Worm (Caenorhabditis elegans): ENCODE results near the gene madf-1.

Gene madf-1

ce11 chrIV:854357-855269 is 22.9 kb upstream of the madf-1 start, which contains the start of the genes lem-4 and Y55F3BR.11 (continued):
- no peak for TF ChIP-seq nhr-11 (tag; optimal IDR thresholded peaks at IDR 0.05)
- no peak for TF ChIP-seq daf-16 (GFP tag; optimal IDR thresholded peaks at IDR 0.05)
- TF ChIP-seq daf-16 (tag; optimal IDR thresholded peaks at IDR 0.05): peak; percentile 44
- no peak for TF ChIP-seq Y5F2A.4 (GFP tag; optimal IDR thresholded peaks at IDR 0.05)
- no peak for TF ChIP-seq zip-11 (GFP tag; IDR thresholded peaks at IDR 0.05)
- TF ChIP-seq ztf-11 (tag; optimal IDR thresholded peaks at IDR 0.05): no peak
- peak in 1 of 2 experiments; percentile 71 for TF ChIP-seq lsy-2 (tag; optimal IDR thresholded peaks at IDR 0.05)
- peak; percentile 53 for TF ChIP-seq hlh-30 (tag; optimal IDR thresholded peaks at IDR 0.05; ENCODE audit: insufficient read depth)
- no peak for TF ChIP-seq lir-3 (tag; optimal IDR thresholded peaks at IDR 0.05)
- no peak for TF ChIP-seq spr-3 (GFP tag; optimal IDR thresholded peaks at IDR 0.05)
- TF ChIP-seq T26A8.4 (GFP tag; IDR thresholded peaks at IDR 0.05): no peak
- TF ChIP-seq zip-2 (tag; optimal IDR thresholded peaks at IDR 0.05): no peak
- peak; percentile 8 for TF ChIP-seq rbr-2 (tag; optimal IDR thresholded peaks at IDR 0.05)
- TF ChIP-seq ceh-28 (tag; optimal IDR thresholded peaks at IDR 0.05): no peak
- peak; percentile 24 for TF ChIP-seq dve-1 (tag; optimal IDR thresholded peaks at IDR 0.05; ENCODE audit: insufficient read depth)
- TF ChIP-seq daf-8 (GFP tag; IDR thresholded peaks at IDR 0.05): no peak
- TF ChIP-seq F44E2.7 (GFP tag; IDR thresholded peaks at IDR 0.05): no peak
- TF ChIP-seq lin-29 (GFP tag; IDR thresholded peaks at IDR 0.05): no peak
- TF ChIP-seq pha-4 (GFP tag; IDR thresholded peaks at IDR 0.05): no peak
- TF ChIP-seq pha-4 (tag; optimal IDR thresholded peaks at IDR 0.05): no peak
- TF ChIP-seq duxl-1 (tag; optimal IDR thresholded peaks at IDR 0.05; ENCODE audit: poor library complexity): no peak
- no peak for TF ChIP-seq vab-7 (GFP tag; IDR thresholded peaks at IDR 0.05)
- no peak for TF ChIP-seq aha-1 (tag)
- TF ChIP-seq ceh-20 (GFP tag; IDR thresholded peaks at IDR 0.05): no peak
- no peak for TF ChIP-seq unc-39 (tag; optimal IDR thresholded peaks at IDR 0.05)
- TF ChIP-seq lin-13 (GFP tag; optimal IDR thresholded peaks at IDR 0.05): no peak
- TF ChIP-seq nhr-77 (tag; optimal IDR thresholded peaks at IDR 0.05): no peak
- no peak for TF ChIP-seq dmd-6 (GFP tag; IDR thresholded peaks at IDR 0.05)
- TF ChIP-seq dmd-8 (GFP tag; IDR thresholded peaks at IDR 0.05): no peak
- TF ChIP-seq nhr-237 (tag; optimal IDR thresholded peaks at IDR 0.05): no peak
- no peak for TF ChIP-seq tag-97 (GFP tag; IDR thresholded peaks at IDR 0.05)
- TF ChIP-seq zfp-3 (GFP tag; conservative IDR thresholded peaks at IDR 0.05): no peak
- no peak for TF ChIP-seq fos-1 (tag; optimal IDR thresholded peaks at IDR 0.05)
- TF ChIP-seq spr-1 (tag; optimal IDR thresholded peaks at IDR 0.05): no peak

- peak; percentile 98 for TF ChIP-seq ceh-28 (tag; optimal IDR thresholded peaks at IDR 0.05)
These were observed 17.3 kb upstream of the madf-1 start for ce11 chrIV:848956-849355.

ce11 chrIV:848207-848606 is 16.5 kb upstream of the madf-1 start:
- peak; percentile 64 for TF ChIP-seq ceh-28 (tag; optimal IDR thresholded peaks at IDR 0.05)
- no peak for TF ChIP-seq ama-1 (optimal IDR thresholded peaks at IDR 0.05)
- TF ChIP-seq unc-62 (GFP tag; optimal IDR thresholded peaks at IDR 0.05 in 1 of 2): peak in 1 of 2 experiments; percentile 33
- TF ChIP-seq unc-62 (tag; optimal IDR thresholded peaks at IDR 0.05): no peak
- peak; percentile 12 for TF ChIP-seq aha-1 (tag)

- TF ChIP-seq ceh-20 (GFP tag; IDR thresholded peaks at IDR 0.05) (no peak), ama-1 (optimal IDR thresholded peaks at IDR 0.05) (no peak), R02D3.7 (tag; optimal IDR thresholded peaks at IDR 0.05) (no peak), daf-19 (GFP tag; conservative IDR thresholded peaks at IDR 0.05) (no peak), zfp-2 (tag; optimal IDR thresholded peaks at IDR 0.05) (no peak), pqm-1 (tag; optimal IDR thresholded peaks at IDR 0.05) (no peak), lin-29 (GFP tag; IDR thresholded peaks at IDR 0.05) (no peak)
These were observed 13.5 kb upstream of the madf-1 start, which contains the start of gene lgc-33 for ce11 chrIV:845198-845597. Gene lgc-33, plus strand, starts transcription at chrIV:845498.

Data from whole organism, L4 larva.